Fruit fly (Drosophila melanogaster): ENCODE measurements around the gene CG31650.

DNA sequence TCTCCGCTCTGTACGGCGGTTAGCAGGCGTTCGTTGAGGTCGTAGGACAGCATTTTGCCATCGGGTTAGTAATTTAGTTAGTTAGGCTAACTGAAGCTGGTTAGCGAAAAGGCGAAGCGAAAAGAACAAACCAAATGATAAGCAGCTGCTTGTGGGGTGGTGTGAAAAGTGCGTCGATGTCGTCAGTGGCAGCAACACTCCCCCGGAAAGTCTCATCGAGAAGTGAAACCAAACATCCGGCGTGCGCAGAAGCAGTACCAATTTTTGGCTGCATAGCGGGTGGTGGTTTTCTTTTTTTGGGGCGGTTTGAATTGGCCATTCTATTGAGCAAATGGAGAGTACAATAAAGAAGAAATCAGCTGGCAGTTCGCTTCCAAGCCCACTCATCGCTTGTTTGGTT lies 6.3 kb upstream of the CG31650 start, which contains the start of gene CG9121:
- TF ChIP-seq psq (optimal IDR thresholded peaks at IDR 0.05), result no peak
- TF ChIP-seq Sin3A (optimal IDR thresholded peaks at IDR 0.05), result no peak
- no peak for TF ChIP-seq ttk (optimal IDR thresholded peaks at IDR 0.05)
- no peak for TF ChIP-seq h (optimal IDR thresholded peaks at IDR 0.05)
- TF ChIP-seq Myc (optimal IDR thresholded peaks at IDR 0.05), result no peak
